Worm (Caenorhabditis elegans): ENCODE data around the gene ncx-7.
A peak's percentile ranks its signal among the peaks of the same experiment; 100 is the strongest.

ce11 chrIII:9766175-9766574 is 46.1 kb upstream of the ncx-7 start, which contains the start of gene cbp-1:
- no peak for TF ChIP-seq tbx-2 (tag; optimal IDR thresholded peaks at IDR 0.05)
- no peak for TF ChIP-seq gmeb-2 (tag; optimal IDR thresholded peaks at IDR 0.05)
- TF ChIP-seq elt-4 (tag; optimal IDR thresholded peaks at IDR 0.05): no peak
- TF ChIP-seq unc-55 (GFP tag; optimal IDR thresholded peaks at IDR 0.05): peak; percentile 32
- TF ChIP-seq hlh-15 (tag; optimal IDR thresholded peaks at IDR 0.05): no peak
- no peak for TF ChIP-seq madf-2 (tag; optimal IDR thresholded peaks at IDR 0.05)
- no peak for TF ChIP-seq Y22D7AL.16 (tag; optimal IDR thresholded peaks at IDR 0.05)
- no peak for TF ChIP-seq nhr-11 (tag; optimal IDR thresholded peaks at IDR 0.05)
- no peak for TF ChIP-seq ama-1 (optimal IDR thresholded peaks at IDR 0.05)
- no peak for TF ChIP-seq eyg-1 (tag; optimal IDR thresholded peaks at IDR 0.05)
